Fruit fly (Drosophila melanogaster) S2 (cell line): ENCODE measurements around the gene bdl.

Source experiments
- CG8478 ChIP-seq: fragments of >200 bp; optimal IDR thresholded peaks from 2 replicates; lab custom pipeline; 2018
- CTCF ChIP-seq, 2 experiments: fragments of >200 bp; optimal IDR thresholded peaks; 2 replicates each; lab custom pipeline; 2018

DNA sequence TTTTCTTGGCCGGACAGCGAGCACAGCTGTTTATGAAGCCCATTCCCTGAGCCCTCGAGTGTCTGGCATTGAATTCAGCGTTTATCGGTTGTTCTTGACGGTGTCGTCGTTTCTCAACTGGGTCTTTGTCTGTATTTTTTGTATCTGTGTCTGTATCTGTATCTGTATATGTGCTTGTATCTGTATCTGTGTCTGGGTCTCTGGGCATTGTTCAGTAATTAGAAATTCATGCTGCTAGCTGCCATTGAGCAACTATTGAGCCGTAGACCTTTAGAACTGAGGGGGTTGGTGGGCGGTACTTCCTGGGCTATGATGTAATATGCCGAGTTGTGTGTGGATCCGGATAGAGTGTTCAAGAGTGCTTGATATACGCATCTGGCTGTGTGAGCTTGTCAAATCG, 11.6 kb downstream of the bdl start:
- TF ChIP-seq CG8478 (lab: Kevin White, UChicago) (no peak), CTCF (optimal IDR thresholded peaks at IDR 0.05; lab: Kevin White, UChicago) (no peak)
